Worm (Caenorhabditis elegans): Measurements from ENCODE around the gene med-1.

ce11 chrX:12449262-12449942, 19.0 kb downstream of the med-1 start, which contains the start of gene T18D3.6:
- TF ChIP-seq skn-1 (tag; optimal IDR thresholded peaks at IDR 0.05) (no peak), Y55F3AM.14 (GFP tag; optimal IDR thresholded peaks at IDR 0.05) (no peak), ama-1 (optimal IDR thresholded peaks at IDR 0.05) (no peak)
